Worm (Caenorhabditis elegans) whole organism, young adult: ENCODE results near the gene gpa-10.

ENCODE experiments used
- C06A6.2 ChIP-seq: fragments of 200-800 bp; sonication (Bioruptor generic); conservative IDR thresholded peaks from 2 replicates; pipeline ENCODE4 v1.3.6; 2022; ENCODE audit warnings: missing genetic modification characterization, missing compliant biosample characterization
- F22D6.2 ChIP-seq: sonication (generic microtip); optimal IDR thresholded peaks from 2 replicates; lab custom pipeline; 2016; ENCODE audit warnings: mild to moderate bottlenecking, missing genetic modification characterization, missing compliant biosample characterization
- F23B12.7 ChIP-seq: sonication (generic microtip); optimal IDR thresholded peaks from 2 replicates; lab custom pipeline; 2017; ENCODE audit warnings: missing genetic modification characterization, mild to moderate bottlenecking, missing compliant biosample characterization, antibody characterized with exemption, moderate library complexity; ENCODE audit not compliant: insufficient read depth
- K11D2.4 ChIP-seq: fragments of 200-800 bp; sonication (Bioruptor generic); IDR thresholded peaks from 2 replicates; pipeline ENCODE4 v1.3.6; 2022; ENCODE audit warnings: missing genetic modification reagents, missing genetic modification characterization, missing compliant biosample characterization
- Y95B8A.8 ChIP-seq: fragments of 200-800 bp; sonication (Bioruptor generic); IDR thresholded peaks from 2 replicates; pipeline ENCODE4 v1.3.6; 2022; ENCODE audit warnings: missing genetic modification reagents, missing genetic modification characterization, missing compliant biosample characterization
- ama-1 ChIP-seq, 3 experiments: fragments of 150-350 bp in 1 of 3; sonication (generic microtip) in 2 of 3; optimal IDR thresholded peaks; 2 replicates each; lab custom pipeline; 2014 to 2018; ENCODE audit warnings: missing biosample characterization in 2 of 3, missing genetic modification characterization in 2 of 3, missing genetic modification reagents in 2 of 3
- madf-10 ChIP-seq: sonication (generic microtip); optimal IDR thresholded peaks from 2 replicates; lab custom pipeline; 2016; ENCODE audit warnings: mild to moderate bottlenecking, missing genetic modification characterization, missing compliant biosample characterization
- nhr-179 ChIP-seq: sonication (generic microtip); optimal IDR thresholded peaks from 2 replicates; lab custom pipeline; 2016; ENCODE audit warnings: mild to moderate bottlenecking, missing genetic modification characterization, missing compliant biosample characterization
- rec-8 ChIP-seq, 2 experiments: sonication (generic microtip); optimal IDR thresholded peaks; 2 replicates each; lab custom pipeline; 2016; ENCODE audit warnings: mild to moderate bottlenecking in 2 of 2, missing genetic modification characterization in 2 of 2, missing genetic modification reagents in 2 of 2, missing genotype in 2 of 2, missing biosample characterization in 1 of 2, missing compliant biosample characterization in 1 of 2, moderate library complexity in 1 of 2
- sea-2 ChIP-seq: fragments of 200-800 bp; sonication (Bioruptor generic); IDR thresholded peaks from 2 replicates; pipeline ENCODE4 v1.3.6; 2022; ENCODE audit warnings: missing genetic modification characterization, missing compliant biosample characterization
- snpc-4 ChIP-seq, 5 experiments: fragments of 150-350 bp in 1 of 5; sonication (generic microtip) in 4 of 5; optimal IDR thresholded peaks; 2 replicates each; lab custom pipeline; 2014 to 2018; ENCODE audit warnings: missing genetic modification characterization in 5 of 5, missing biosample characterization in 3 of 5, antibody characterized with exemption in 2 of 5, mild to moderate bottlenecking in 2 of 5, missing compliant biosample characterization in 2 of 5, missing genotype in 2 of 5, moderate library complexity in 2 of 5, missing genetic modification reagents in 1 of 5
- ztf-22 ChIP-seq: fragments of 200-800 bp; sonication (Bioruptor generic); optimal IDR thresholded peaks from 2 replicates; lab custom pipeline; 2018; ENCODE audit warnings: mild to moderate bottlenecking, missing genetic modification characterization, moderate library complexity, missing compliant biosample characterization
- ztf-28 ChIP-seq: fragments of 200-800 bp; sonication (Bioruptor generic); IDR thresholded peaks from 2 replicates; pipeline ENCODE4 v1.3.6; 2022; ENCODE audit warnings: missing genetic modification reagents, missing genetic modification characterization, missing compliant biosample characterization

DNA sequence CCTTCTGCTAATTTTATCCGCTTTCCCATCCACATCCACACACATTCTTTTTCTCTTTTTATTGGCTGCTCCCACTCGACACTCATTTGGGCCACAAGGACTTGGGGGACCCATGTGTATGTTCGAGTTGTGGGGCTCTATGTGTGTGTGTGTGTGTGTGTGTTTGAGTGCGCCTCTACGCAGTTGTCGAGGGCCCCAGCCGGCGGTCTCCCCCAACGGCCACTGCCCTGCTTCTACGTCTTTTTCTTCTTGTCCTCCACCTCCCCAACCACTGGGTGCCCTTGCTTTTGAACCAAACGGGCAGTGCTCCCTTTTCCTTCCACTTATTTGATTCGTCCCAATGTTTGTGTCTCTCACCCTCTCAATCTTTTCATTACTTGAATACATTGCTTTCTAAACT, 26.0 kb upstream of the gpa-10 start:
- TF ChIP-seq sea-2 (GFP tag; lab: Robert Waterston, UW) (no peak), C06A6.2 (GFP tag; lab: Robert Waterston, UW) (no peak), F22D6.2 (tag; lab: Kevin White, UChicago) (no peak), nhr-179 (tag; lab: Kevin White, UChicago) (no peak), rec-8 (tag; optimal IDR thresholded peaks at IDR 0.05; lab: Kevin White, UChicago) (no peak), ztf-22 (no peak), madf-10 (tag; lab: Kevin White, UChicago) (no peak), Y95B8A.8 (GFP tag; lab: Robert Waterston, UW) (no peak), ztf-28 (GFP tag; lab: Robert Waterston, UW) (no peak), K11D2.4 (GFP tag; lab: Robert Waterston, UW) (no peak), snpc-4 (GFP tag; optimal IDR thresholded peaks at IDR 0.05; lab: Kevin White, UChicago) (no peak), snpc-4 (tag; optimal IDR thresholded peaks at IDR 0.05; lab: Kevin White, UChicago) (no peak), ama-1 (optimal IDR thresholded peaks at IDR 0.05; lab: Kevin White, UChicago) (no peak), ama-1 (GFP tag; optimal IDR thresholded peaks at IDR 0.05; lab: Kevin White, UChicago) (no peak), F23B12.7 (tag; lab: Kevin White, UChicago) (no peak)
